Worm (Caenorhabditis elegans): ENCODE measurements around the gene K07H8.9.

DNA sequence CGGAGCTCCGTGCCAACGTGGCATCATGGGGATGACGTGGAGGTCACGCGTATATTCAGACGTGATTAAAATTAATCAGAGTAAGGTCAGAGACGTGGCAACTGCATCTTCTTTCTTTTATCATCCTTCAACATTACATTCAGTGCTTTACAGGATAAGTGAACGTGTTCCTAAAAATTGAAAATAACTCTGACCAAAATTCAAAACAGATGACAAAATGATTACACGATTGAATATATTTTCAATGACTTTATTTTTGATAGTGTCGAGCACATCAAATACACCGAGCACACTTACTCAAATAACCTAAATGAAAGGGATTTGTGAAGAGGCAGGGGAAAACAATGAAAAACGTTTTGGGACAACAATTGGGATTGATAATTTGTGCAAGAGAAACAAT is at the start of gene K07H8.9:
- no peak for TF ChIP-seq fkh-10 (GFP tag; optimal IDR thresholded peaks at IDR 0.05)
- no peak for TF ChIP-seq rbr-2 (tag; optimal IDR thresholded peaks at IDR 0.05)
- no peak for TF ChIP-seq pha-4 (GFP tag; IDR thresholded peaks at IDR 0.05)
- TF ChIP-seq pha-4 (tag; optimal IDR thresholded peaks at IDR 0.05), result no peak
- no peak for TF ChIP-seq tag-97 (GFP tag; IDR thresholded peaks at IDR 0.05)
- no peak for TF ChIP-seq ztf-11 (tag; optimal IDR thresholded peaks at IDR 0.05)
- TF ChIP-seq hlh-30 (tag; optimal IDR thresholded peaks at IDR 0.05; ENCODE audit: insufficient read depth), result no peak
- TF ChIP-seq unc-130 (GFP tag; optimal IDR thresholded peaks at IDR 0.05), result no peak
- TF ChIP-seq skn-1 (tag; optimal IDR thresholded peaks at IDR 0.05), result no peak
- TF ChIP-seq egl-43 (GFP tag; IDR thresholded peaks at IDR 0.05), result no peak
